Fruit fly (Drosophila melanogaster) whole organism, embryonic: Measurements from ENCODE around the gene CG7550.

ENCODE experiments used
- B-H2 ChIP-seq: fragments of 200-800 bp; sonication (Bioruptor generic); optimal IDR thresholded peaks from 2 replicates; lab custom pipeline; 2018; ENCODE audit warnings: missing biosample characterization, mild to moderate bottlenecking, missing genetic modification characterization
- CG10321 ChIP-seq: fragments of 200-800 bp; sonication (Bioruptor generic); IDR thresholded peaks from 2 replicates; pipeline ENCODE4 v1.3.6; 2022; ENCODE audit warnings: missing biosample characterization, missing genetic modification characterization
- CG12071 ChIP-seq: fragments of 200-800 bp; sonication (Bioruptor generic); optimal IDR thresholded peaks from 3 replicates; lab custom pipeline; 2018; ENCODE audit warnings: missing biosample characterization, mild to moderate bottlenecking, missing genetic modification characterization
- CG15479 ChIP-seq: fragments of 200-800 bp; sonication (Bioruptor generic); optimal IDR thresholded peaks from 3 replicates; lab custom pipeline; 2019; ENCODE audit warnings: missing biosample characterization, mild to moderate bottlenecking, missing genetic modification characterization, moderate library complexity
- CG16813 ChIP-seq: fragments of 200-800 bp; sonication (Bioruptor generic); IDR thresholded peaks from 3 replicates; pipeline ENCODE4 v1.3.6; 2022; ENCODE audit warnings: missing biosample characterization, missing genetic modification characterization; ENCODE audit not compliant: partially characterized antibody
- CG16815 ChIP-seq: fragments of 200-800 bp; sonication (Bioruptor generic); optimal IDR thresholded peaks from 3 replicates; lab custom pipeline; 2017; ENCODE audit warnings: missing biosample characterization, mild to moderate bottlenecking, missing genetic modification characterization
- CG17359 ChIP-seq: fragments of 200-800 bp; sonication (Bioruptor generic); optimal IDR thresholded peaks from 3 replicates; lab custom pipeline; 2018; ENCODE audit warnings: missing biosample characterization, mild to moderate bottlenecking, missing genetic modification characterization, moderate library complexity
- CG17361 ChIP-seq: fragments of 200-800 bp; sonication (Bioruptor generic); IDR thresholded peaks from 3 replicates; pipeline ENCODE4 v1.3.6; 2022; ENCODE audit warnings: missing biosample characterization, missing genetic modification characterization
- CG17385 ChIP-seq: fragments of 200-800 bp; sonication (Bioruptor generic); optimal IDR thresholded peaks from 3 replicates; lab custom pipeline; 2018; ENCODE audit warnings: missing biosample characterization, mild to moderate bottlenecking, missing genetic modification characterization
- CG2712 ChIP-seq: fragments of 200-800 bp; optimal IDR thresholded peaks from 3 replicates; lab custom pipeline; 2019; ENCODE audit warnings: missing biosample characterization, mild to moderate bottlenecking, missing genetic modification characterization, moderate library complexity
- CG31224 ChIP-seq: fragments of 200-800 bp; sonication (Bioruptor generic); IDR thresholded peaks from 2 replicates; pipeline ENCODE4 v1.3.6; 2022; ENCODE audit warnings: missing biosample characterization, missing genetic modification characterization
- CG33213 ChIP-seq: fragments of 200-800 bp; sonication (Bioruptor generic); optimal IDR thresholded peaks from 3 replicates; lab custom pipeline; 2016; ENCODE audit warnings: missing biosample characterization, missing genetic modification characterization
- CG42726 ChIP-seq: fragments of 200-800 bp; sonication (Bioruptor generic); IDR thresholded peaks from 2 replicates; pipeline ENCODE4 v1.3.6; 2022; ENCODE audit warnings: missing biosample characterization, missing genetic modification characterization; ENCODE audit not compliant: partially characterized antibody
- CG7987 ChIP-seq: fragments of 200-800 bp; sonication (Bioruptor generic); optimal IDR thresholded peaks from 2 replicates; lab custom pipeline; 2018; ENCODE audit warnings: missing biosample characterization, mild to moderate bottlenecking, missing genetic modification characterization, moderate library complexity
- CG8765 ChIP-seq: fragments of 200-800 bp; sonication (Bioruptor generic); IDR thresholded peaks from 2 replicates; pipeline ENCODE4 v1.3.6; 2022; ENCODE audit warnings: missing biosample characterization, missing genetic modification characterization
- Camta ChIP-seq: fragments of 200-800 bp; sonication (Bioruptor generic); optimal IDR thresholded peaks from 2 replicates; lab custom pipeline; 2016; ENCODE audit warnings: missing biosample characterization, missing genetic modification characterization
- E2f1 ChIP-seq: fragments of 200-800 bp; sonication (Bioruptor generic); IDR thresholded peaks from 2 replicates; pipeline ENCODE4 v1.3.6; 2022; ENCODE audit warnings: missing biosample characterization, missing genetic modification characterization
- H15 ChIP-seq: fragments of 200-800 bp; sonication (Bioruptor generic); IDR thresholded peaks from 3 replicates; pipeline ENCODE4 v1.3.6; 2022; ENCODE audit warnings: missing biosample characterization, missing genetic modification characterization
- Hmx ChIP-seq: fragments of 200-800 bp; sonication (Bioruptor generic); optimal IDR thresholded peaks from 2 replicates; lab custom pipeline; 2016; ENCODE audit warnings: missing biosample characterization, missing genetic modification characterization
- Neu2 ChIP-seq: fragments of 200-800 bp; sonication (Bioruptor generic); optimal IDR thresholded peaks from 3 replicates; lab custom pipeline; 2016; ENCODE audit warnings: missing biosample characterization, missing genetic modification characterization, borderline replicate concordance
- Poxn ChIP-seq: fragments of 200-800 bp; sonication (Bioruptor generic); IDR thresholded peaks from 2 replicates; pipeline ENCODE4 v1.3.6; 2022; ENCODE audit warnings: missing biosample characterization, missing genetic modification characterization
- Sox102F ChIP-seq: fragments of 200-800 bp; sonication (Bioruptor generic); optimal IDR thresholded peaks from 2 replicates; lab custom pipeline; 2018; ENCODE audit warnings: missing biosample characterization, mild to moderate bottlenecking, missing genetic modification characterization, moderate library complexity
- Xbp1 ChIP-seq: fragments of 200-800 bp; sonication (Bioruptor generic); optimal IDR thresholded peaks from 3 replicates; lab custom pipeline; 2016; ENCODE audit warnings: missing biosample characterization, mild to moderate bottlenecking, missing genetic modification characterization
- aop ChIP-seq: fragments of 200-800 bp; sonication (Bioruptor generic); IDR thresholded peaks from 2 replicates; pipeline ENCODE4 v1.3.6; 2022; ENCODE audit warnings: missing biosample characterization, missing genetic modification characterization
- ato ChIP-seq: fragments of 200-800 bp; sonication (Bioruptor generic); IDR thresholded peaks from 2 replicates; pipeline ENCODE4 v1.3.6; 2022; ENCODE audit warnings: missing biosample characterization, missing genetic modification characterization; ENCODE audit not compliant: partially characterized antibody
- corto ChIP-seq: fragments of 200-800 bp; sonication (Bioruptor generic); optimal IDR thresholded peaks from 2 replicates; lab custom pipeline; 2016; ENCODE audit warnings: missing biosample characterization, mild to moderate bottlenecking, missing genetic modification characterization, moderate library complexity
- emc ChIP-seq: fragments of 200-800 bp; sonication (Bioruptor generic); optimal IDR thresholded peaks from 2 replicates; lab custom pipeline; 2016; ENCODE audit warnings: missing biosample characterization, missing genetic modification characterization
- ewg ChIP-seq: fragments of 200-800 bp; sonication (Bioruptor generic); optimal IDR thresholded peaks from 3 replicates; lab custom pipeline; 2017; ENCODE audit warnings: mild to moderate bottlenecking, missing biosample characterization, missing genetic modification reagents, missing genetic modification characterization
- fru ChIP-seq: fragments of >200 bp; optimal IDR thresholded peaks from 2 replicates; lab custom pipeline; 2017
- gem ChIP-seq: fragments of 200-800 bp; sonication (Bioruptor generic); optimal IDR thresholded peaks from 2 replicates; lab custom pipeline; 2019; ENCODE audit warnings: missing biosample characterization, mild to moderate bottlenecking, missing genetic modification characterization, moderate library complexity
- hth ChIP-seq: fragments of >200 bp; optimal IDR thresholded peaks from 2 replicates; lab custom pipeline; 2017; ENCODE audit warnings: inconsistent platforms
- jumu ChIP-seq: fragments of 200-800 bp; sonication (Bioruptor generic); optimal IDR thresholded peaks from 3 replicates; lab custom pipeline; 2016; ENCODE audit warnings: missing biosample characterization, missing genetic modification characterization
- ken ChIP-seq: fragments of 200-800 bp; sonication (Bioruptor generic); IDR thresholded peaks from 3 replicates; pipeline ENCODE4 v1.3.6; 2022; ENCODE audit warnings: missing biosample characterization, missing genetic modification characterization
- knrl ChIP-seq: fragments of 200-800 bp; sonication (Bioruptor generic); IDR thresholded peaks from 3 replicates; pipeline ENCODE4 v1.3.6; 2022; ENCODE audit warnings: missing biosample characterization, missing genetic modification characterization; ENCODE audit not compliant: partially characterized antibody
- lilli ChIP-seq: fragments of 200-800 bp; sonication (Bioruptor generic); optimal IDR thresholded peaks from 3 replicates; lab custom pipeline; 2016; ENCODE audit warnings: missing biosample characterization, missing genetic modification characterization
- lola ChIP-seq, 3 experiments: fragments of >200 bp in 2 of 3; fragments of 200-800 bp in 1 of 3; sonication (Bioruptor generic) in 1 of 3; optimal IDR thresholded peaks; 2 replicates each; lab custom pipeline; 2017 to 2019; ENCODE audit warnings: missing biosample characterization in 3 of 3, missing genetic modification characterization in 3 of 3, mild to moderate bottlenecking in 1 of 3, moderate library complexity in 1 of 3
- lov ChIP-seq, 2 experiments: fragments of 200-800 bp in 1 of 2; fragments of >200 bp in 1 of 2; sonication (Bioruptor generic) in 1 of 2; IDR thresholded peaks in 1 of 2; optimal IDR thresholded peaks in 1 of 2; 2 replicates in 1 of 2; 3 replicates in 1 of 2; pipeline versions ENCODE4 v1.3.6 to Lab custom; 2017 to 2022; ENCODE audit warnings: missing biosample characterization in 1 of 2, missing genetic modification characterization in 1 of 2
- nom ChIP-seq: fragments of 200-800 bp; sonication (Bioruptor generic); optimal IDR thresholded peaks from 2 replicates; lab custom pipeline; 2017; ENCODE audit warnings: missing biosample characterization, missing genetic modification characterization, mild to moderate bottlenecking, moderate library complexity, missing genetic modification reagents
- phol ChIP-seq: fragments of 200-800 bp; sonication (Bioruptor generic); optimal IDR thresholded peaks from 3 replicates; lab custom pipeline; 2018; ENCODE audit warnings: missing biosample characterization, mild to moderate bottlenecking, missing genetic modification characterization, moderate library complexity
- psq ChIP-seq: fragments of 200-800 bp; sonication (Bioruptor generic); optimal IDR thresholded peaks from 2 replicates; lab custom pipeline; 2017; ENCODE audit warnings: missing biosample characterization, missing genetic modification characterization
- repo ChIP-seq: fragments of 200-800 bp; sonication (Bioruptor generic); optimal IDR thresholded peaks from 2 replicates; lab custom pipeline; 2016; ENCODE audit warnings: missing biosample characterization, missing genetic modification characterization
- schlank ChIP-seq: fragments of 200-800 bp; sonication (Bioruptor generic); optimal IDR thresholded peaks from 2 replicates; lab custom pipeline; 2018; ENCODE audit warnings: missing biosample characterization, mild to moderate bottlenecking, missing genetic modification characterization
- shn ChIP-seq: fragments of 200-800 bp; sonication (Bioruptor generic); optimal IDR thresholded peaks from 3 replicates; lab custom pipeline; 2016; ENCODE audit warnings: missing biosample characterization, missing genetic modification characterization
- slp2 ChIP-seq: fragments of 200-800 bp; sonication (Bioruptor generic); optimal IDR thresholded peaks from 2 replicates; lab custom pipeline; 2016; ENCODE audit warnings: missing biosample characterization, missing genetic modification characterization
- stc ChIP-seq: fragments of 200-800 bp; sonication (Bioruptor generic); IDR thresholded peaks from 2 replicates; pipeline ENCODE4 v1.3.6; 2022; ENCODE audit warnings: missing biosample characterization, missing genetic modification characterization
- wdn ChIP-seq: fragments of 200-800 bp; sonication (Bioruptor generic); IDR thresholded peaks from 2 replicates; pipeline ENCODE4 v1.3.6; 2022; ENCODE audit warnings: missing biosample characterization, missing genetic modification characterization
- yki ChIP-seq: fragments of >200 bp; optimal IDR thresholded peaks from 3 replicates; lab custom pipeline; 2018

Gene CG7550

DNA sequence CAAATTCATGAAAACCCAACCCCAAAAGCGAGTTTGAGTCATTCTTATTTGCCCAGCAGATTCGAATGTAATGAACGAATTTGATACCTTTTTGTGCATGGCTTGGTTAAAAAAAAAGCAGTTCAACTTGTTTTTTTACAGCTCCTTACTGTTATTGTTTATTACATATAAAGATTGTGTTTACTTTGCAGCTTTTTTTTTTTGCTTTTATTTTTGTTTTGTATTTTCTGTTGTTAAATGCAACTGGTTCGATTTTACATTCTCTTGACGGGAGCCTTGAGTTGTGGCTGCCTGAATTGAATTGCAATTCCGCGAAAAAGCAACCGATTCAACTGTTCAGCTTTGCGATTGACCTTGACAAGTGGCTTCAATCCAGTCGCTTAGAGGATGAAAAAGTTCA lies 30.2 kb upstream of the CG7550 start:
- TF ChIP-seq CG42726 (GFP tag; lab: Robert Waterston, UW) (no peak), nom (GFP tag; lab: Kevin White, UChicago) (peak; percentile 62)

DNA sequence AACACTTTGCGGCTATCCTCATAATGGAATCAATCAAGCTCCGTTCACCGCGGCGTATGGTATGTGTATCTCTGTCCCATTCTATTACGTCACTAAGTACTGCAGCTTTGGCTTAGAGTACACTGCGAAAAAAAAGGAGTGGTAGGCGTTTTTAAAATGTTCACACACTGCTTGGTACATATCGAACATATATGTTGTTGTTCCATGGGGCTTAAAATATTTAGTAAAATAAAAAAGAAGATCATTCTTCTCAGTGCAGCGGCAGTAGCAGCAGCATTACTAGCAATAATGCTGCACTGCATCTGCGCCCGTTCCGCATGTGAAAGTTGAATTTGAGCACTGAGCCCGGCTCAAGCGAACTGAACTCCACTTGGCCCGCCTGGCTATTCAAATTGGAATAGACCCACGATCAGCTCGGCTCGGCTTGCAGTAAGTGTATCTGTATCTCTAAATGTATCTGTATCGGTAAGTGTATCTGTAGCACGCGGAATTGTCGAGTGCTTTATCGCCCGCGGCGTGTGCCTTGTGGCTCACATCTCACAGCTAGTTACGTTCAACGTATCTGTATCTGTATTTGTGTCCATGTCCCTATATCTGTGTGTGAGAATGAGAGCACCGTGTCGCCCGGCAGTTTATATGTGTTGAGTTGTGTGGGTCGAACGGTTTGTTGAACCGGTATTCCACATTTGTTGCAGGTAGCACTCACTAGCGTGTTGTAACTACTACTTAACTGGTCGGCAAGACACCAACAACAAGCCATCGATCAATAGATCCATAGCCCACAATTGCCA lies 29.1 kb upstream of the CG7550 start:
- TF ChIP-seq E2f1 (GFP tag; lab: Robert Waterston, UW) (no peak), psq (GFP tag; lab: Kevin White, UChicago) (no peak), wdn (GFP tag; lab: Robert Waterston, UW) (no peak), Hmx (GFP tag; lab: Kevin White, UChicago) (no peak), jumu (GFP tag; lab: Kevin White, UChicago) (peak; percentile 27), CG31224 (GFP tag; lab: Robert Waterston, UW) (no peak), CG17361 (GFP tag; lab: Robert Waterston, UW) (0 out of 3 replicates have a peak, but pooled peaks have one; percentile 29), ewg (GFP tag; lab: Kevin White, UChicago) (peak; percentile 43), Sox102F (GFP tag; lab: Kevin White, UChicago) (peak; percentile 84), corto (GFP tag; lab: Kevin White, UChicago) (no peak), hth (lab: Kevin White, UChicago) (no peak), CG16815 (GFP tag; lab: Kevin White, UChicago) (no peak), Camta (GFP tag; lab: Kevin White, UChicago) (peak; percentile 26), H15 (peak; percentile 53; the same call in 1 of the 3 replicates), emc (no peak), CG12071 (GFP tag; lab: Kevin White, UChicago) (peak; percentile 42), ato (no peak), phol (peak; percentile 69), CG33213 (GFP tag; lab: Kevin White, UChicago) (peak; percentile 41), stc (peak; percentile 60), CG10321 (GFP tag; lab: Robert Waterston, UW) (no peak), CG16813 (GFP tag; lab: Robert Waterston, UW) (no peak), CG17385 (peak; percentile 66), CG15479 (GFP tag; lab: Kevin White, UChicago) (no peak), knrl (GFP tag; lab: Robert Waterston, UW) (no peak), lov (optimal IDR thresholded peaks at IDR 0.05; lab: Kevin White, UChicago) (no peak), lov (GFP tag; IDR thresholded peaks at IDR 0.05; lab: Robert Waterston, UW) (peak; percentile 73; the same call in 1 of the 3 replicates), B-H2 (GFP tag; lab: Kevin White, UChicago) (no peak), CG17359 (tag; lab: Kevin White, UChicago) (peak; percentile 82), CG2712 (peak; percentile 33), shn (no peak), repo (GFP tag; lab: Kevin White, UChicago) (no peak), slp2 (GFP tag; lab: Kevin White, UChicago) (no peak), Xbp1 (GFP tag; lab: Kevin White, UChicago) (peak; percentile 72), gem (tag; lab: Kevin White, UChicago) (peak; percentile 66), ken (GFP tag; lab: Robert Waterston, UW) (peak; percentile 67), aop (GFP tag; lab: Robert Waterston, UW) (no peak), CG7987 (GFP tag; lab: Kevin White, UChicago) (no peak), Poxn (no peak), yki (no peak), lola (GFP tag; optimal IDR thresholded peaks at IDR 0.05; lab: Kevin White, UChicago) (no peak), CG8765 (no peak), schlank (tag; lab: Kevin White, UChicago) (no peak), fru (no peak), lilli (GFP tag; lab: Kevin White, UChicago) (peak; percentile 8), Neu2 (GFP tag; lab: Kevin White, UChicago) (no peak)
